Worm (Caenorhabditis elegans) whole organism, L2 larva: ENCODE data around the gene osm-8.

Experiments
- C34F6.9 ChIP-seq: fragments of 150-350 bp; optimal IDR thresholded peaks from 2 replicates; lab custom pipeline; 2014; ENCODE audit warnings: missing biosample characterization, missing genetic modification characterization
- F13H6.1 ChIP-seq: sonication (generic microtip); optimal IDR thresholded peaks from 2 replicates; lab custom pipeline; 2016; ENCODE audit warnings: missing genetic modification characterization, missing compliant biosample characterization
- R02D3.7 ChIP-seq: fragments of 150-350 bp; optimal IDR thresholded peaks from 2 replicates; lab custom pipeline; 2014; ENCODE audit warnings: missing biosample characterization, missing genetic modification characterization
- ama-1 ChIP-seq: fragments of 150-350 bp; optimal IDR thresholded peaks from 2 replicates; lab custom pipeline; 2018; ENCODE audit warnings: inconsistent platforms
- ceh-16 ChIP-seq: fragments of 150-350 bp; optimal IDR thresholded peaks from 2 replicates; lab custom pipeline; 2014; ENCODE audit warnings: missing biosample characterization, missing genetic modification characterization
- dmd-4 ChIP-seq: sonication (generic microtip); optimal IDR thresholded peaks from 2 replicates; lab custom pipeline; 2017; ENCODE audit warnings: missing biosample characterization, missing genetic modification characterization
- egl-27 ChIP-seq: sonication (generic microtip); optimal IDR thresholded peaks from 3 replicates; lab custom pipeline; 2017; ENCODE audit warnings: missing biosample characterization, missing genetic modification reagents, missing genetic modification characterization
- elt-1 ChIP-seq: fragments of 150-350 bp; optimal IDR thresholded peaks from 2 replicates; lab custom pipeline; 2014; ENCODE audit warnings: missing biosample characterization, missing genetic modification characterization
- elt-3 ChIP-seq: sonication (generic microtip); optimal IDR thresholded peaks from 2 replicates; lab custom pipeline; 2017; ENCODE audit warnings: missing biosample characterization, missing genetic modification characterization
- gmeb-1 ChIP-seq: fragments of 150-350 bp; optimal IDR thresholded peaks from 2 replicates; lab custom pipeline; 2014; ENCODE audit warnings: missing biosample characterization, missing genetic modification characterization
- lin-11 ChIP-seq: fragments of 150-350 bp; sonication (generic microtip); optimal IDR thresholded peaks from 2 replicates; lab custom pipeline; 2014; ENCODE audit warnings: missing biosample characterization, missing genetic modification characterization, inconsistent platforms, mixed read lengths
- lin-13 ChIP-seq: fragments of 150-350 bp; optimal IDR thresholded peaks from 2 replicates; lab custom pipeline; 2014; ENCODE audit warnings: missing biosample characterization, missing genetic modification reagents, missing genetic modification characterization
- lin-39 ChIP-seq: fragments of 150-350 bp; optimal IDR thresholded peaks from 2 replicates; lab custom pipeline; 2014; ENCODE audit warnings: missing biosample characterization, missing genetic modification reagents, missing genetic modification characterization
- lsy-2 ChIP-seq, 2 experiments: fragments of 150-350 bp in 1 of 2; sonication (generic microtip) in 1 of 2; optimal IDR thresholded peaks; 2 replicates each; lab custom pipeline; 2014 to 2017; ENCODE audit warnings: missing biosample characterization in 2 of 2, missing genetic modification characterization in 2 of 2
- mab-5 ChIP-seq: fragments of 150-350 bp; optimal IDR thresholded peaks from 2 replicates; lab custom pipeline; 2014; ENCODE audit warnings: missing biosample characterization, missing genetic modification characterization
- mbf-1 ChIP-seq: sonication (generic microtip); optimal IDR thresholded peaks from 2 replicates; lab custom pipeline; 2017; ENCODE audit warnings: missing biosample characterization, missing genetic modification characterization
- mdl-1 ChIP-seq, 2 experiments: fragments of 150-350 bp in 1 of 2; sonication (generic microtip) in 1 of 2; optimal IDR thresholded peaks; 2 replicates each; lab custom pipeline; 2017; ENCODE audit warnings: missing biosample characterization in 2 of 2, missing genetic modification characterization in 2 of 2
- nhr-10 ChIP-seq: sonication (generic microtip); optimal IDR thresholded peaks from 2 replicates; lab custom pipeline; 2017; ENCODE audit warnings: missing biosample characterization, missing genetic modification characterization
- nhr-11 ChIP-seq: fragments of 150-350 bp; optimal IDR thresholded peaks from 2 replicates; lab custom pipeline; 2014; ENCODE audit warnings: missing biosample characterization, missing genetic modification characterization
- nhr-12 ChIP-seq: fragments of 150-350 bp; optimal IDR thresholded peaks from 2 replicates; lab custom pipeline; 2014; ENCODE audit warnings: missing biosample characterization, missing genetic modification characterization
- nhr-129 ChIP-seq: fragments of 150-350 bp; optimal IDR thresholded peaks from 2 replicates; lab custom pipeline; 2014; ENCODE audit warnings: missing biosample characterization, missing genetic modification characterization
- nhr-21 ChIP-seq: fragments of 150-350 bp; optimal IDR thresholded peaks from 2 replicates; lab custom pipeline; 2014; ENCODE audit warnings: missing biosample characterization, missing genetic modification characterization
- nhr-23 ChIP-seq: fragments of 150-350 bp; optimal IDR thresholded peaks from 2 replicates; lab custom pipeline; 2014; ENCODE audit warnings: missing biosample characterization, missing genetic modification reagents, missing genetic modification characterization
- nhr-25 ChIP-seq: fragments of 150-350 bp; sonication (generic microtip); optimal IDR thresholded peaks from 3 replicates; lab custom pipeline; 2014; ENCODE audit warnings: missing biosample characterization, missing genetic modification characterization
- nhr-77 ChIP-seq: fragments of 150-350 bp; optimal IDR thresholded peaks from 2 replicates; lab custom pipeline; 2014; ENCODE audit warnings: missing biosample characterization, missing genetic modification characterization
- skn-1 ChIP-seq: sonication (generic microtip); optimal IDR thresholded peaks from 2 replicates; lab custom pipeline; 2017; ENCODE audit warnings: missing biosample characterization, missing genetic modification characterization
- sma-3 ChIP-seq: sonication (generic microtip); optimal IDR thresholded peaks from 2 replicates; lab custom pipeline; 2016; ENCODE audit warnings: missing genetic modification reagents, missing genetic modification characterization, missing compliant biosample characterization
- sma-9 ChIP-seq, 2 experiments: fragments of 150-350 bp in 1 of 2; sonication (generic microtip) in 1 of 2; optimal IDR thresholded peaks; 2 replicates each; lab custom pipeline; 2014 to 2016; ENCODE audit warnings: missing genetic modification characterization in 2 of 2, mild to moderate bottlenecking in 1 of 2, missing biosample characterization in 1 of 2, missing compliant biosample characterization in 1 of 2, missing genetic modification reagents in 1 of 2, moderate library complexity in 1 of 2
- snpc-4 ChIP-seq: fragments of 150-350 bp; optimal IDR thresholded peaks from 2 replicates; lab custom pipeline; 2014; ENCODE audit warnings: missing biosample characterization, missing genetic modification characterization
- unc-39 ChIP-seq: fragments of 150-350 bp; optimal IDR thresholded peaks from 2 replicates; lab custom pipeline; 2014; ENCODE audit warnings: missing biosample characterization, missing genetic modification characterization

osm-8 gene

ce11 chrII:7613241-7613782 is 8.1 kb upstream of the osm-8 start, which contains the start of the genes oig-4 and R07G3.7:
TSS of gene oig-4 (plus strand) at chrII:7613541.
TSS of gene R07G3.7 (minus strand) at chrII:7613732.
- TF ChIP-seq nhr-12 (tag; lab: Kevin White, UChicago): no peak

ce11 chrII:7607953-7608352 is 2.7 kb upstream of the osm-8 start, which contains the start of gene lips-17:
TSS of gene lips-17 (plus strand) at chrII:7608253.
- TF ChIP-seq elt-3 (tag; lab: Kevin White, UChicago): no peak
- TF ChIP-seq nhr-23: no peak
- TF ChIP-seq lin-13 (GFP tag; lab: Kevin White, UChicago): no peak
- TF ChIP-seq lin-39 (tag; lab: Kevin White, UChicago): no peak
- no peak for TF ChIP-seq nhr-25 (tag; lab: Kevin White, UChicago)
- TF ChIP-seq nhr-10 (tag; lab: Kevin White, UChicago): no peak
- no peak for TF ChIP-seq sma-9 (GFP tag; optimal IDR thresholded peaks at IDR 0.05; lab: Kevin White, UChicago)
- TF ChIP-seq sma-9 (tag; optimal IDR thresholded peaks at IDR 0.05; lab: Kevin White, UChicago): no peak
- TF ChIP-seq lsy-2 (tag; optimal IDR thresholded peaks at IDR 0.05; lab: Kevin White, UChicago): no peak
- no peak for TF ChIP-seq nhr-129 (tag; lab: Kevin White, UChicago)
- no peak for TF ChIP-seq nhr-77 (tag; lab: Kevin White, UChicago)
- no peak for TF ChIP-seq sma-3 (GFP tag; lab: Kevin White, UChicago)
- no peak for TF ChIP-seq mab-5 (tag; lab: Kevin White, UChicago)
- no peak for TF ChIP-seq unc-39 (tag; lab: Kevin White, UChicago)

- TF ChIP-seq gmeb-1 (tag; lab: Kevin White, UChicago) (no peak), dmd-4 (tag; lab: Kevin White, UChicago) (no peak), mdl-1 (tag; optimal IDR thresholded peaks at IDR 0.05; lab: Kevin White, UChicago) (no peak), nhr-129 (tag; lab: Kevin White, UChicago) (no peak), lin-11 (tag; lab: Kevin White, UChicago) (no peak), sma-9 (GFP tag; optimal IDR thresholded peaks at IDR 0.05; lab: Kevin White, UChicago) (no peak), sma-9 (tag; optimal IDR thresholded peaks at IDR 0.05; lab: Kevin White, UChicago) (no peak), ceh-16 (tag; lab: Kevin White, UChicago) (no peak), skn-1 (tag; lab: Kevin White, UChicago) (no peak), nhr-21 (tag; lab: Kevin White, UChicago) (no peak), snpc-4 (tag; lab: Kevin White, UChicago) (no peak), nhr-12 (tag; lab: Kevin White, UChicago) (no peak), elt-1 (tag; lab: Kevin White, UChicago) (no peak), nhr-11 (no peak), R02D3.7 (no peak), mbf-1 (tag; lab: Kevin White, UChicago) (no peak), ama-1 (no peak)
These were observed 5.8 kb downstream of the osm-8 start, which contains the start of gene npp-21 for ce11 chrII:7599357-7599756. TSS of gene npp-21 (plus strand) at chrII:7599657.

ce11 chrII:7598702-7599314 is 6.4 kb downstream of the osm-8 start, which contains the start of gene pgam-5:
TSS of gene pgam-5 (minus strand) at chrII:7598752.
- peak; percentile 4 for TF ChIP-seq nhr-129 (tag; lab: Kevin White, UChicago)
- TF ChIP-seq R02D3.7: no peak

ce11 chrII:7594812-7595211 is 10.4 kb downstream of the osm-8 start, which contains the start of gene syd-1:
TSS of gene syd-1 (minus strand) at chrII:7594912.
- TF ChIP-seq skn-1 (tag; lab: Kevin White, UChicago) (no peak), ama-1 (no peak), nhr-23 (no peak), mab-5 (tag; lab: Kevin White, UChicago) (no peak), egl-27 (tag; lab: Kevin White, UChicago) (no peak), C34F6.9 (tag; lab: Kevin White, UChicago) (no peak), lsy-2 (tag; optimal IDR thresholded peaks at IDR 0.05; lab: Kevin White, UChicago) (no peak), nhr-77 (tag; lab: Kevin White, UChicago) (no peak), nhr-12 (tag; lab: Kevin White, UChicago) (no peak), F13H6.1 (tag; lab: Kevin White, UChicago) (no peak), dmd-4 (tag; lab: Kevin White, UChicago) (no peak), nhr-25 (tag; lab: Kevin White, UChicago) (no peak)
- TF ChIP-seq, all 48 proteins: peak for 0
